Worm (Caenorhabditis elegans) whole organism, late embryonic: ENCODE data around the gene ensh-1.

ENCODE experiments used
- C08G9.2 ChIP-seq: sonication (generic microtip); optimal IDR thresholded peaks from 2 replicates; lab custom pipeline; 2016; ENCODE audit warnings: mild to moderate bottlenecking, missing genetic modification characterization, moderate library complexity, missing compliant biosample characterization
- C38D4.7 ChIP-seq: fragments of 200-800 bp; sonication (Bioruptor generic); optimal IDR thresholded peaks from 2 replicates; lab custom pipeline; 2018; ENCODE audit warnings: mild to moderate bottlenecking, missing genetic modification characterization, moderate library complexity, missing compliant biosample characterization
- K02D7.2 ChIP-seq: sonication (generic microtip); optimal IDR thresholded peaks from 2 replicates; lab custom pipeline; 2017; ENCODE audit warnings: mild to moderate bottlenecking, missing genetic modification characterization, missing compliant biosample characterization
- T23F11.4 ChIP-seq: fragments of 200-800 bp; sonication (Bioruptor generic); optimal IDR thresholded peaks from 2 replicates; lab custom pipeline; 2018; ENCODE audit warnings: mild to moderate bottlenecking, missing genetic modification characterization, missing compliant biosample characterization
- Y22D7AL.16 ChIP-seq: sonication (generic microtip); optimal IDR thresholded peaks from 2 replicates; lab custom pipeline; 2016; ENCODE audit warnings: missing genetic modification characterization, missing compliant biosample characterization
- ahr-1 ChIP-seq: sonication (generic microtip); optimal IDR thresholded peaks from 2 replicates; lab custom pipeline; 2016; ENCODE audit warnings: missing genetic modification characterization, missing compliant biosample characterization
- ceh-14 ChIP-seq: sonication (generic microtip); optimal IDR thresholded peaks from 2 replicates; lab custom pipeline; 2016; ENCODE audit warnings: missing genotype, missing genetic modification characterization, missing compliant biosample characterization
- ceh-18 ChIP-seq: sonication (generic microtip); optimal IDR thresholded peaks from 2 replicates; lab custom pipeline; 2016; ENCODE audit warnings: missing genetic modification characterization, missing compliant biosample characterization
- ceh-19 ChIP-seq: fragments of 200-800 bp; sonication (Bioruptor generic); optimal IDR thresholded peaks from 2 replicates; lab custom pipeline; 2018; ENCODE audit warnings: mild to moderate bottlenecking, missing genetic modification characterization, missing compliant biosample characterization
- ceh-2 ChIP-seq: sonication (generic microtip); optimal IDR thresholded peaks from 2 replicates; lab custom pipeline; 2016; ENCODE audit warnings: missing genotype, missing genetic modification characterization, missing compliant biosample characterization
- ceh-24 ChIP-seq: sonication (generic microtip); optimal IDR thresholded peaks from 2 replicates; lab custom pipeline; 2016; ENCODE audit warnings: mild to moderate bottlenecking, missing genetic modification characterization, missing compliant biosample characterization
- ceh-31 ChIP-seq: sonication (generic microtip); optimal IDR thresholded peaks from 2 replicates; lab custom pipeline; 2016; ENCODE audit warnings: missing genetic modification characterization, missing compliant biosample characterization
- ceh-45 ChIP-seq: fragments of 200-800 bp; sonication (Bioruptor generic); IDR thresholded peaks from 2 replicates; pipeline ENCODE4 v1.3.6; 2022; ENCODE audit warnings: missing genetic modification reagents, missing genetic modification characterization, missing compliant biosample characterization
- ceh-48 ChIP-seq: sonication (generic microtip); optimal IDR thresholded peaks from 2 replicates; lab custom pipeline; 2016; ENCODE audit warnings: missing genetic modification characterization, inconsistent platforms, missing compliant biosample characterization
- ceh-6 ChIP-seq: fragments of 200-800 bp; sonication (Bioruptor generic); optimal IDR thresholded peaks from 2 replicates; lab custom pipeline; 2018; ENCODE audit warnings: mild to moderate bottlenecking, missing genetic modification characterization, missing compliant biosample characterization
- ceh-9 ChIP-seq: sonication (generic microtip); optimal IDR thresholded peaks from 2 replicates; lab custom pipeline; 2016; ENCODE audit warnings: mild to moderate bottlenecking, missing genetic modification characterization, inconsistent platforms, missing compliant biosample characterization
- elt-4 ChIP-seq: sonication (generic microtip); optimal IDR thresholded peaks from 2 replicates; lab custom pipeline; 2016; ENCODE audit warnings: missing genetic modification characterization, missing compliant biosample characterization
- fax-1 ChIP-seq: sonication (generic microtip); optimal IDR thresholded peaks from 2 replicates; lab custom pipeline; 2016; ENCODE audit warnings: missing genotype, missing genetic modification characterization, missing compliant biosample characterization
- fkh-10 ChIP-seq: fragments of 150-350 bp; optimal IDR thresholded peaks from 2 replicates; lab custom pipeline; 2014; ENCODE audit warnings: missing biosample characterization, missing genetic modification reagents, missing genetic modification characterization
- fkh-6 ChIP-seq: sonication (generic microtip); optimal IDR thresholded peaks from 2 replicates; lab custom pipeline; 2016; ENCODE audit warnings: missing genetic modification characterization, missing compliant biosample characterization
- hlh-13 ChIP-seq: fragments of 200-800 bp; sonication (Bioruptor generic); optimal IDR thresholded peaks from 2 replicates; lab custom pipeline; 2018; ENCODE audit warnings: mild to moderate bottlenecking, missing genetic modification characterization, missing compliant biosample characterization
- lim-6 ChIP-seq: sonication (generic microtip); optimal IDR thresholded peaks from 2 replicates; lab custom pipeline; 2016; ENCODE audit warnings: missing genetic modification characterization, missing compliant biosample characterization
- lin-11 ChIP-seq: fragments of 200-800 bp; sonication (Bioruptor generic); optimal IDR thresholded peaks from 2 replicates; lab custom pipeline; 2018; ENCODE audit warnings: mild to moderate bottlenecking, missing genetic modification characterization, missing compliant biosample characterization
- nfya-1 ChIP-seq: sonication (generic microtip); optimal IDR thresholded peaks from 2 replicates; lab custom pipeline; 2017; ENCODE audit warnings: missing genetic modification characterization, mild to moderate bottlenecking, missing compliant biosample characterization, antibody characterized with exemption, moderate library complexity
- odd-2 ChIP-seq: sonication (generic microtip); optimal IDR thresholded peaks from 2 replicates; lab custom pipeline; 2017; ENCODE audit warnings: antibody characterized with exemption, mild to moderate bottlenecking, missing genetic modification characterization, missing compliant biosample characterization
- pag-3 ChIP-seq: sonication (generic microtip); optimal IDR thresholded peaks from 2 replicates; lab custom pipeline; 2016; ENCODE audit warnings: missing compliant biosample characterization, missing genetic modification characterization, borderline replicate concordance
- pha-2 ChIP-seq: sonication (generic microtip); optimal IDR thresholded peaks from 2 replicates; lab custom pipeline; 2017; ENCODE audit warnings: mild to moderate bottlenecking, missing genetic modification characterization, missing compliant biosample characterization
- rnt-1 ChIP-seq: sonication (generic microtip); optimal IDR thresholded peaks from 2 replicates; lab custom pipeline; 2016; ENCODE audit warnings: missing genetic modification characterization, missing compliant biosample characterization
- sox-2 ChIP-seq: fragments of 200-800 bp; sonication (Bioruptor generic); IDR thresholded peaks from 2 replicates; pipeline ENCODE4 v1.3.6; 2022; ENCODE audit warnings: missing genetic modification reagents, missing genetic modification characterization, missing compliant biosample characterization
- syd-9 ChIP-seq: sonication (generic microtip); optimal IDR thresholded peaks from 2 replicates; lab custom pipeline; 2016; ENCODE audit warnings: mild to moderate bottlenecking, missing genetic modification characterization, moderate library complexity, missing compliant biosample characterization
- tbx-2 ChIP-seq: sonication (generic microtip); optimal IDR thresholded peaks from 2 replicates; lab custom pipeline; 2016; ENCODE audit warnings: missing genetic modification characterization, missing compliant biosample characterization
- tbx-7 ChIP-seq: sonication (generic microtip); optimal IDR thresholded peaks from 2 replicates; lab custom pipeline; 2016; ENCODE audit warnings: missing genotype, missing genetic modification characterization, missing compliant biosample characterization
- ttx-3 ChIP-seq: sonication (generic microtip); optimal IDR thresholded peaks from 2 replicates; lab custom pipeline; 2016; ENCODE audit warnings: missing genetic modification reagents, missing genetic modification characterization, missing compliant biosample characterization
- unc-3 ChIP-seq, 2 experiments: fragments of 200-800 bp in 1 of 2; sonication (Bioruptor generic) in 1 of 2; sonication (generic microtip) in 1 of 2; conservative IDR thresholded peaks in 1 of 2; optimal IDR thresholded peaks in 1 of 2; 2 replicates each; pipeline versions ENCODE4 v1.3.6 to Lab custom; 2016 to 2022; ENCODE audit warnings: missing compliant biosample characterization in 2 of 2, missing genetic modification characterization in 2 of 2, missing genetic modification reagents in 1 of 2
- unc-42 ChIP-seq: sonication (generic microtip); optimal IDR thresholded peaks from 2 replicates; lab custom pipeline; 2016; ENCODE audit warnings: missing genotype, missing genetic modification characterization, missing compliant biosample characterization
- unc-55 ChIP-seq: sonication (generic microtip); optimal IDR thresholded peaks from 2 replicates; lab custom pipeline; 2017; ENCODE audit warnings: missing biosample characterization, missing genetic modification reagents, missing genetic modification characterization
- ztf-16 ChIP-seq: sonication (generic microtip); optimal IDR thresholded peaks from 2 replicates; lab custom pipeline; 2017; ENCODE audit warnings: missing genetic modification characterization, missing compliant biosample characterization

ensh-1 gene

ce11 chrX:8869112-8869675, 36.0 kb upstream of the ensh-1 start, which contains the start of the genes ubc-22 and ubc-21:
Gene ubc-22, minus strand, starts transcription at chrX:8869162.
Gene ubc-21, plus strand, starts transcription at chrX:8869625.
- TF ChIP-seq unc-55 (GFP tag; lab: Kevin White, UChicago) (no peak), fax-1 (tag; lab: Kevin White, UChicago) (no peak), syd-9 (tag; lab: Kevin White, UChicago) (no peak), C08G9.2 (tag; lab: Kevin White, UChicago) (no peak), ahr-1 (no peak), ceh-9 (tag; lab: Kevin White, UChicago) (no peak), T23F11.4 (no peak), Y22D7AL.16 (no peak), ttx-3 (tag; lab: Kevin White, UChicago) (no peak), fkh-6 (tag; lab: Kevin White, UChicago) (no peak), ceh-19 (no peak), lim-6 (tag; lab: Kevin White, UChicago) (no peak), ztf-16 (no peak), ceh-18 (tag; lab: Kevin White, UChicago) (no peak), K02D7.2 (tag; lab: Kevin White, UChicago) (no peak), ceh-31 (tag; lab: Kevin White, UChicago) (no peak), ceh-45 (GFP tag; lab: Robert Waterston, UW) (no peak), ceh-48 (tag; lab: Kevin White, UChicago) (no peak), sox-2 (GFP tag; lab: Robert Waterston, UW) (no peak), ceh-2 (tag; lab: Kevin White, UChicago) (no peak)

- TF ChIP-seq nfya-1 (tag; lab: Kevin White, UChicago) (no peak), ceh-24 (tag; lab: Kevin White, UChicago) (no peak), elt-4 (tag; lab: Kevin White, UChicago) (no peak), tbx-2 (tag; lab: Kevin White, UChicago) (no peak), fkh-6 (tag; lab: Kevin White, UChicago) (no peak), ceh-31 (tag; lab: Kevin White, UChicago) (no peak), ceh-6 (no peak), lin-11 (no peak), pag-3 (tag; lab: Kevin White, UChicago) (no peak), hlh-13 (GFP tag; lab: Kevin White, UChicago) (no peak)
Measured at ce11 chrX:8874748-8875147, 30.4 kb upstream of the ensh-1 start, which contains the start of gene C06E2.1. Gene C06E2.1, minus strand, starts transcription at chrX:8874848.

ce11 chrX:8875867-8876266, 29.3 kb upstream of the ensh-1 start:
- TF ChIP-seq pha-2 (tag; lab: Kevin White, UChicago): no peak
- no peak for TF ChIP-seq tbx-7 (tag; lab: Kevin White, UChicago)
- TF ChIP-seq nfya-1 (tag; lab: Kevin White, UChicago): no peak
- no peak for TF ChIP-seq ceh-19
- no peak for TF ChIP-seq ceh-18 (tag; lab: Kevin White, UChicago)
- TF ChIP-seq odd-2: no peak
- no peak for TF ChIP-seq fax-1 (tag; lab: Kevin White, UChicago)
- no peak for TF ChIP-seq T23F11.4
- TF ChIP-seq rnt-1: no peak
- TF ChIP-seq C38D4.7: no peak
- TF ChIP-seq unc-42 (tag; lab: Kevin White, UChicago): no peak
- TF ChIP-seq unc-3 (GFP tag; conservative IDR thresholded peaks at IDR 0.05; lab: Robert Waterston, UW): no peak
- no peak for TF ChIP-seq unc-3 (tag; optimal IDR thresholded peaks at IDR 0.05; lab: Kevin White, UChicago)
- no peak for TF ChIP-seq fkh-6 (tag; lab: Kevin White, UChicago)
- no peak for TF ChIP-seq ceh-14 (tag; lab: Kevin White, UChicago)
- no peak for TF ChIP-seq unc-55 (GFP tag; lab: Kevin White, UChicago)
- no peak for TF ChIP-seq fkh-10
